Worm (Caenorhabditis elegans): ENCODE measurements around the gene gip-1.

- no peak for TF ChIP-seq eor-1 (tag; optimal IDR thresholded peaks at IDR 0.05)
- TF ChIP-seq unc-62 (GFP tag; optimal IDR thresholded peaks at IDR 0.05) = no peak
- no peak for TF ChIP-seq fos-1 (tag; optimal IDR thresholded peaks at IDR 0.05)
- no peak for TF ChIP-seq egl-27 (tag; optimal IDR thresholded peaks at IDR 0.05)
- TF ChIP-seq snpc-4 (tag; optimal IDR thresholded peaks at IDR 0.05) = no peak
Observed at ce11 chrIII:2410925-2411450, 63.6 kb downstream of the gip-1 start, which contains the start of gene mrpl-30.

Data from whole organism, L3 larva.